Worm (Caenorhabditis elegans): Measurements from ENCODE around the gene pdzd-8.

The pdzd-8 gene

ce11 chrIV:8975331-8975625 lies at the start of gene pdzd-8:
Gene pdzd-8 (plus strand): TSS chrIV:8975526.
- TF ChIP-seq klf-2 (GFP tag; conservative IDR thresholded peaks at IDR 0.05) = no peak
- no peak for TF ChIP-seq flt-1 (GFP tag; IDR thresholded peaks at IDR 0.05)
- TF ChIP-seq cog-1 (tag; optimal IDR thresholded peaks at IDR 0.05) = no peak
- TF ChIP-seq med-1 (GFP tag; optimal IDR thresholded peaks at IDR 0.05; ENCODE audit: insufficient read depth) = no peak
- no peak for TF ChIP-seq ztf-29 (GFP tag; IDR thresholded peaks at IDR 0.05)
- TF ChIP-seq ztf-23 (GFP tag; IDR thresholded peaks at IDR 0.05) = no peak
- TF ChIP-seq ref-1 (GFP tag; conservative IDR thresholded peaks at IDR 0.05) = no peak
- TF ChIP-seq T22C8.4 (GFP tag; IDR thresholded peaks at IDR 0.05) = no peak
- TF ChIP-seq tab-1 (GFP tag; IDR thresholded peaks at IDR 0.05) = no peak

- TF ChIP-seq cog-1 (tag; optimal IDR thresholded peaks at IDR 0.05) = no peak
- TF ChIP-seq T22C8.4 (GFP tag; IDR thresholded peaks at IDR 0.05) = no peak
- no peak for TF ChIP-seq ref-1 (GFP tag; conservative IDR thresholded peaks at IDR 0.05)
- TF ChIP-seq tab-1 (GFP tag; IDR thresholded peaks at IDR 0.05) = no peak
- TF ChIP-seq ztf-29 (GFP tag; IDR thresholded peaks at IDR 0.05) = no peak
- TF ChIP-seq med-1 (GFP tag; optimal IDR thresholded peaks at IDR 0.05; ENCODE audit: insufficient read depth) = no peak
- TF ChIP-seq flt-1 (GFP tag; IDR thresholded peaks at IDR 0.05) = no peak
- no peak for TF ChIP-seq ztf-23 (GFP tag; IDR thresholded peaks at IDR 0.05)
Measured at ce11 chrIV:8925990-8926389, 49.3 kb upstream of the pdzd-8 start, which contains the start of the genes D1046.2 and cfim-2. Gene D1046.2 (minus strand): TSS chrIV:8926067. Gene cfim-2 (plus strand): TSS chrIV:8926324.

- TF ChIP-seq T22C8.4 (GFP tag; IDR thresholded peaks at IDR 0.05) (no peak), ztf-29 (GFP tag; IDR thresholded peaks at IDR 0.05) (no peak), klf-2 (GFP tag; conservative IDR thresholded peaks at IDR 0.05) (no peak), med-1 (GFP tag; optimal IDR thresholded peaks at IDR 0.05; ENCODE audit: insufficient read depth) (no peak), flt-1 (GFP tag; IDR thresholded peaks at IDR 0.05) (no peak), ref-1 (GFP tag; conservative IDR thresholded peaks at IDR 0.05) (no peak)
Measured at ce11 chrIV:8926511-8926910, 48.8 kb upstream of the pdzd-8 start.

ce11 chrIV:8927093-8927492 lies 48.2 kb upstream of the pdzd-8 start:
- TF ChIP-seq T22C8.4 (GFP tag; IDR thresholded peaks at IDR 0.05) = peak; percentile 97
- TF ChIP-seq med-1 (GFP tag; optimal IDR thresholded peaks at IDR 0.05; ENCODE audit: insufficient read depth) = peak; percentile 82
- peak; percentile 83 for TF ChIP-seq cog-1 (tag; optimal IDR thresholded peaks at IDR 0.05)
- peak; percentile 91 for TF ChIP-seq ref-1 (GFP tag; conservative IDR thresholded peaks at IDR 0.05)
- TF ChIP-seq klf-2 (GFP tag; conservative IDR thresholded peaks at IDR 0.05) = peak; percentile 96
- peak; percentile 98 for TF ChIP-seq flt-1 (GFP tag; IDR thresholded peaks at IDR 0.05)
- TF ChIP-seq ztf-23 (GFP tag; IDR thresholded peaks at IDR 0.05) = peak; percentile 96
- TF ChIP-seq ztf-29 (GFP tag; IDR thresholded peaks at IDR 0.05) = peak; percentile 96
- TF ChIP-seq tab-1 (GFP tag; IDR thresholded peaks at IDR 0.05) = peak; percentile 98

ce11 chrIV:8929942-8930492 lies 45.3 kb upstream of the pdzd-8 start, which contains the start of the genes D1046.18 and slc-25A26:
Gene D1046.18 (plus strand): TSS chrIV:8930242.
Gene slc-25A26 (plus strand): TSS chrIV:8930442.
- no peak for TF ChIP-seq tab-1 (GFP tag; IDR thresholded peaks at IDR 0.05)
- TF ChIP-seq klf-2 (GFP tag; conservative IDR thresholded peaks at IDR 0.05) = no peak
- TF ChIP-seq flt-1 (GFP tag; IDR thresholded peaks at IDR 0.05) = no peak
- TF ChIP-seq ref-1 (GFP tag; conservative IDR thresholded peaks at IDR 0.05) = no peak
- no peak for TF ChIP-seq T22C8.4 (GFP tag; IDR thresholded peaks at IDR 0.05)
- TF ChIP-seq ztf-23 (GFP tag; IDR thresholded peaks at IDR 0.05) = no peak
- TF ChIP-seq cog-1 (tag; optimal IDR thresholded peaks at IDR 0.05) = no peak
- no peak for TF ChIP-seq ztf-29 (GFP tag; IDR thresholded peaks at IDR 0.05)
- TF ChIP-seq med-1 (GFP tag; optimal IDR thresholded peaks at IDR 0.05; ENCODE audit: insufficient read depth) = no peak

- TF ChIP-seq flt-1 (GFP tag; IDR thresholded peaks at IDR 0.05) (no peak), ztf-23 (GFP tag; IDR thresholded peaks at IDR 0.05) (no peak)
Measured at ce11 chrIV:8933575-8933974, 41.8 kb upstream of the pdzd-8 start, which contains the start of gene D1046.4. Gene D1046.4 (plus strand): TSS chrIV:8933875.

DNA sequence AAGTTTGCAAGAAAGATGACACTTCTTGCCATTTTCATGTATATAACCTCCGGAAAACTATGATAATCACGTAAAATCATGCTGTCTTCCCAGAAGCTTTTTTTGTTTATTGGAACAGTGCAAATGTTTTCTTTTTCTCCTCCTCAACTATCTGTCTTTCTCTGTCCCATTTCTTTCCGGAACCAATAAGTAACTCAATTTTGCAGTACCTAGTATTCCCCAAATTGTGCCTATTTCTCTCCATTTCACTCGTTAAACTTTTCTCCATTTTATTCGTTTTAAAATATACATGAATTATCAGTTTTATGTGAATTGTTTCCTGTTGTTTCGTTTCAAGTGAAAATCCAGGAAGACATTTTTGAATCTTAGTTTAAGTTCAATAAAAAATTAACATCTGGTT lies 31.9 kb upstream of the pdzd-8 start:
- no peak for TF ChIP-seq flt-1 (GFP tag; IDR thresholded peaks at IDR 0.05)
- TF ChIP-seq med-1 (GFP tag; optimal IDR thresholded peaks at IDR 0.05; ENCODE audit: insufficient read depth) = no peak
- TF ChIP-seq cog-1 (tag; optimal IDR thresholded peaks at IDR 0.05) = no peak
- TF ChIP-seq ztf-23 (GFP tag; IDR thresholded peaks at IDR 0.05) = no peak
- TF ChIP-seq tab-1 (GFP tag; IDR thresholded peaks at IDR 0.05) = no peak
- TF ChIP-seq ztf-29 (GFP tag; IDR thresholded peaks at IDR 0.05) = no peak
- TF ChIP-seq klf-2 (GFP tag; conservative IDR thresholded peaks at IDR 0.05) = no peak
- TF ChIP-seq ref-1 (GFP tag; conservative IDR thresholded peaks at IDR 0.05) = no peak
- no peak for TF ChIP-seq T22C8.4 (GFP tag; IDR thresholded peaks at IDR 0.05)

- no peak for TF ChIP-seq ztf-23 (GFP tag; IDR thresholded peaks at IDR 0.05)
- no peak for TF ChIP-seq tab-1 (GFP tag; IDR thresholded peaks at IDR 0.05)
- TF ChIP-seq med-1 (GFP tag; optimal IDR thresholded peaks at IDR 0.05; ENCODE audit: insufficient read depth) = no peak
Measured at ce11 chrIV:8947146-8947545, 28.2 kb upstream of the pdzd-8 start.

- TF ChIP-seq ztf-23 (GFP tag; IDR thresholded peaks at IDR 0.05) (no peak), ref-1 (GFP tag; conservative IDR thresholded peaks at IDR 0.05) (no peak), klf-2 (GFP tag; conservative IDR thresholded peaks at IDR 0.05) (no peak), tab-1 (GFP tag; IDR thresholded peaks at IDR 0.05) (no peak)
Measured at ce11 chrIV:8949078-8950039, 26.0 kb upstream of the pdzd-8 start.
